Fruit fly (Drosophila melanogaster) whole organism, pupa: Measurements from ENCODE around the gene CG13896.

Experiments used
- CG15710 ChIP-seq: fragments of 200-800 bp; sonication (Bioruptor generic); optimal IDR thresholded peaks from 2 replicates; lab custom pipeline; 2018; ENCODE audit warnings: missing biosample characterization, mild to moderate bottlenecking, missing genetic modification characterization, moderate library complexity
- CG17806 ChIP-seq: fragments of 200-800 bp; sonication (Bioruptor generic); optimal IDR thresholded peaks from 2 replicates; lab custom pipeline; 2018; ENCODE audit warnings: missing biosample characterization, mild to moderate bottlenecking, missing genetic modification characterization, moderate library complexity
- CG32121 ChIP-seq: fragments of 200-800 bp; sonication (Bioruptor generic); IDR thresholded peaks from 2 replicates; pipeline ENCODE4 v1.3.6; 2022; ENCODE audit warnings: missing biosample characterization, missing genetic modification characterization
- CG34367 ChIP-seq: fragments of 200-800 bp; sonication (Bioruptor generic); optimal IDR thresholded peaks from 2 replicates; lab custom pipeline; 2018; ENCODE audit warnings: missing biosample characterization, mild to moderate bottlenecking, missing genetic modification characterization
- CG8159 ChIP-seq: fragments of 200-800 bp; sonication (Bioruptor generic); optimal IDR thresholded peaks from 3 replicates; lab custom pipeline; 2018; ENCODE audit warnings: missing biosample characterization, mild to moderate bottlenecking, missing genetic modification characterization, moderate library complexity
- CG8301 ChIP-seq: fragments of 200-800 bp; sonication (Bioruptor generic); optimal IDR thresholded peaks from 2 replicates; lab custom pipeline; 2018; ENCODE audit warnings: missing biosample characterization, mild to moderate bottlenecking, missing genetic modification characterization
- EcR ChIP-seq: fragments of 200-800 bp; sonication (Bioruptor generic); optimal IDR thresholded peaks from 3 replicates; lab custom pipeline; 2019; ENCODE audit warnings: missing biosample characterization, missing genetic modification characterization, mild to moderate bottlenecking, moderate library complexity, missing genetic modification reagents
- Ets98B ChIP-seq: fragments of 200-800 bp; sonication (Bioruptor generic); IDR thresholded peaks from 2 replicates; pipeline ENCODE4 v1.3.6; 2022; ENCODE audit warnings: missing biosample characterization, missing genetic modification characterization
- Pif1B ChIP-seq: fragments of 200-800 bp; sonication (Bioruptor generic); optimal IDR thresholded peaks from 3 replicates; lab custom pipeline; 2016; ENCODE audit warnings: missing biosample characterization, missing genetic modification characterization
- Snoo ChIP-seq: fragments of 200-800 bp; sonication (Bioruptor generic); optimal IDR thresholded peaks from 3 replicates; lab custom pipeline; 2017; ENCODE audit warnings: missing biosample characterization, mild to moderate bottlenecking, missing genetic modification characterization, inconsistent platforms
- rn ChIP-seq: fragments of 200-800 bp; sonication (Bioruptor generic); IDR thresholded peaks from 2 replicates; pipeline ENCODE4 v1.3.6; 2022; ENCODE audit warnings: missing biosample characterization, missing genetic modification characterization

DNA sequence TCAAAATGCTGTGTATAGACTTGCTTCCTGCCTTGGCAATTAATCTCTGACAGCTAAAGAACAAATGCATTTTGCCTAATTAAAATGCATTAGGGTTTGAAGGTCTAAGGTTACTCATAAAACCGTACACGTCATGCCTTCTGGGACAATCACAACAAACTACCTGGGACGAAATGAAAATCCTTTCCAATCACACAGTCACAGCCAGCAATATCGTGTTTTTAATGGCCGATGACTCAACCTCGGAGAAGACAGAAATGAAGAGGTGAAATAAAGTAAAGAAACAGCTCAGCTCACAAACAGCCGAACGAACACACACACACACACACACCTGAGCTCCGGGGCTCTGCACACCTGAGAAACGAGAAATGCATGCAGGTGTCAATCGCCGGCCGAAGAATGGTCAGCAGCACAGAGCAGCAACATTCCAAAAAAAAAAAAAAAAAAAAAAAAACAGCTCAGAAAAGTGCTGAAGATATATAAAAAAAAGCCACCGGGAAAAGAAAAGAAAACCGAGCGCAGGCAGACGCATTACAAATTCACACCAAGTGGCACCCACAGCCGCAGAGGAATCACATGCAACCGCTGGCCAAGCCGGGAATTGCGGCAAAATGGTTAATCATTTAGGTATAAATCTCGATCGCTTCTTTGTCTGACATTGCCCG lies 20.8 kb upstream of the CG13896 start:
- TF ChIP-seq rn (GFP tag; lab: Robert Waterston, UW) (no peak), CG17806 (no peak), Pif1B (GFP tag; lab: Kevin White, UChicago) (no peak), CG8301 (tag; lab: Kevin White, UChicago) (no peak), Ets98B (GFP tag; lab: Robert Waterston, UW) (no peak), EcR (peak; percentile 42), Snoo (no peak), CG8159 (tag; lab: Kevin White, UChicago) (no peak), CG32121 (GFP tag; lab: Robert Waterston, UW) (no peak), CG15710 (no peak), CG34367 (no peak)
